Worm (Caenorhabditis elegans): ENCODE measurements around the gene tdp-1.

tdp-1 gene

DNA sequence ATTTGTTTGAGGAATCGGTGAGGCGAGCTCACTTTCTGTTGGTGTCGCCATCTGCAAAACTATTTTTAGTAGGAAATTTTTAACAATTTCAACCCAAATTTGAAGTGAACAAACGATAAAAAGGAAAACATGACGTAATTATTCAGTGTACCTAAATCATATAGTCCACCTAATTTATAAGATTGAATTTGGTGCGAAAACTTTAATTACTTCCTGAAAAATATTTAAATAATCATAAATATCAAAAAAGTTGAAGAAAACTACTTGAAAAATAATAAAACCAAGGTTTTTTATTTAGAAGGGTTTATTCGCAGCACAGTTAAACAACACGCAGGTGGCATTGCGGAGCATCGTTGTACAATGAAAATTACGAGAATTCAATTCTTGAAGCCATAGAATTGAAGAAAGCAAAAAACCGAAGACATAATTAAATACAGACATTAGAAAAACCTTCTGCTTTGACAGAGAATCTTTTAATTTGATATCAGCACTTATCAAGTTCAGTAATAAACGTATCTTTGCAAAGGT, 24.0 kb upstream of the tdp-1 start, which contains the start of gene tomm-40 (continued):
- peak; percentile 31 for TF ChIP-seq nhr-71 (tag; optimal IDR thresholded peaks at IDR 0.05)
- no peak for TF ChIP-seq nhr-237 (tag; optimal IDR thresholded peaks at IDR 0.05)
- no peak for TF ChIP-seq fkh-4 (tag; optimal IDR thresholded peaks at IDR 0.05; ENCODE audit: borderline replicate concordance)
- no peak for TF ChIP-seq sptf-1 (tag; optimal IDR thresholded peaks at IDR 0.05)
- TF ChIP-seq sup-37 (GFP tag; optimal IDR thresholded peaks at IDR 0.05), result no peak
- TF ChIP-seq nhr-28 (tag; optimal IDR thresholded peaks at IDR 0.05), result no peak
- no peak for TF ChIP-seq nhr-76 (tag; optimal IDR thresholded peaks at IDR 0.05)
- no peak for TF ChIP-seq nhr-47 (tag; optimal IDR thresholded peaks at IDR 0.05)
- TF ChIP-seq pax-3 (tag; optimal IDR thresholded peaks at IDR 0.05), result no peak
- TF ChIP-seq egl-27 (tag; optimal IDR thresholded peaks at IDR 0.05), result no peak
- no peak for TF ChIP-seq lin-14 (GFP tag; optimal IDR thresholded peaks at IDR 0.05)
- TF ChIP-seq unc-30 (tag; optimal IDR thresholded peaks at IDR 0.05), result no peak
- no peak for TF ChIP-seq dsc-1 (tag; optimal IDR thresholded peaks at IDR 0.05)

DNA sequence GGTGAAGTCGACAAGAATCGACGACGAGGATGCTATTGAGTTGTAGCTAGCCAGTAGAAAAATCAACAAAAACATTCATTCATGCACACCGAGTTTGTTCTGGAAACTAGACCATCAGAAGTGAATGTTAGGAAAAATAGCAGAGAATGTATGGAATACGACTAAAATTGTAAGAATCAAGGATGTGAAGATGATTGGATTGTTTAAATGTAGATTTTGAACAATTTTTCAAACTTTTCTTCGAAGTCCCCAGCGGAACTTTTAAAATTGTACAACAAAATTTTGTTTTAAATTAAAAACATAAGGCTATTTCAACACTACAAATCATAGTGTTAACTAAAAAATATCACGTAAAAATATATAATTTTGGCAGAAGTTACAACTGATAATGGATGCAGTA, 14.9 kb upstream of the tdp-1 start, which contains the start of gene C18E9.7:
Gene C18E9.7, minus strand, starts transcription at position 101 of the 400 bp plus-strand sequence.
- TF ChIP-seq fos-1 (tag; optimal IDR thresholded peaks at IDR 0.05) (no peak), zag-1 (tag; optimal IDR thresholded peaks at IDR 0.05) (no peak), swsn-7 (tag; optimal IDR thresholded peaks at IDR 0.05) (no peak), snu-23 (GFP tag; optimal IDR thresholded peaks at IDR 0.05) (no peak), irx-1 (tag; optimal IDR thresholded peaks at IDR 0.05) (no peak), unc-62 (GFP tag; optimal IDR thresholded peaks at IDR 0.05) (no peak), grh-1 (GFP tag; IDR thresholded peaks at IDR 0.05) (no peak), dsc-1 (tag; optimal IDR thresholded peaks at IDR 0.05) (no peak), ceh-82 (tag; optimal IDR thresholded peaks at IDR 0.05) (no peak), nhr-20 (tag; optimal IDR thresholded peaks at IDR 0.05) (no peak)

DNA sequence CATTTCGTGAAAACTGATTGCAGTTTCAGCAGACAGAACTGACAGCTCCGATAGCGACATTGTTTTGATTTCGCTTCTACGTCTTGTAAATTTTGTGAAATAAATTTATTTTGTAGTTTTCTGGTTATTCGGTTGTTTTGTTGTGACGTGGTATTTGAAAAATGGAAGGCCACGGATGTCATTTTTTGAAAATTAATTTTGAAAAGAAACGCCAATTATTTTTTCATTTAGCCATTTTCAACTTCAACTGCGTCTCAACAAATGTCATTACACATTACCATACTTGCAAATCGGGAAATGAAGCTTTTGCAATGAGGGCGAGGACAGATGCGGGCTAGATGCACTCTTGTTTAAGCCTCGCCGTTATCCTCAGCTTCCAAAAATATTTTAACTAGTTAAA, 9.7 kb upstream of the tdp-1 start, which contains the start of gene C18E9.8:
Gene C18E9.8, minus strand, starts transcription at position 101 of the 400 bp plus-strand sequence.
- no peak for TF ChIP-seq fkh-8 (tag; optimal IDR thresholded peaks at IDR 0.05)
- no peak for TF ChIP-seq nhr-237 (tag; optimal IDR thresholded peaks at IDR 0.05)
- no peak for TF ChIP-seq nhr-19 (GFP tag; conservative IDR thresholded peaks at IDR 0.05)
- no peak for TF ChIP-seq blmp-1 (tag; optimal IDR thresholded peaks at IDR 0.05)
- TF ChIP-seq C16A3.4 (tag; optimal IDR thresholded peaks at IDR 0.05), result no peak
- TF ChIP-seq ets-5 (GFP tag; IDR thresholded peaks at IDR 0.05), result no peak
- TF ChIP-seq nhr-90 (tag; optimal IDR thresholded peaks at IDR 0.05; ENCODE audit: poor library complexity), result no peak
- TF ChIP-seq fkh-10 (GFP tag; optimal IDR thresholded peaks at IDR 0.05), result no peak
- TF ChIP-seq fkh-4 (tag; optimal IDR thresholded peaks at IDR 0.05; ENCODE audit: borderline replicate concordance), result no peak
- peak in 1 of 2 experiments; percentile 9 for TF ChIP-seq lin-35 (GFP tag; optimal IDR thresholded peaks at IDR 0.05)
- TF ChIP-seq zip-4 (GFP tag; optimal IDR thresholded peaks at IDR 0.05), result no peak
- TF ChIP-seq zag-1 (tag; optimal IDR thresholded peaks at IDR 0.05), result no peak
- TF ChIP-seq dpl-1 (GFP tag; optimal IDR thresholded peaks at IDR 0.05), result no peak
- TF ChIP-seq ama-1 (optimal IDR thresholded peaks at IDR 0.05), result peak; percentile 32
- no peak for TF ChIP-seq lin-15B (tag; optimal IDR thresholded peaks at IDR 0.05)

DNA sequence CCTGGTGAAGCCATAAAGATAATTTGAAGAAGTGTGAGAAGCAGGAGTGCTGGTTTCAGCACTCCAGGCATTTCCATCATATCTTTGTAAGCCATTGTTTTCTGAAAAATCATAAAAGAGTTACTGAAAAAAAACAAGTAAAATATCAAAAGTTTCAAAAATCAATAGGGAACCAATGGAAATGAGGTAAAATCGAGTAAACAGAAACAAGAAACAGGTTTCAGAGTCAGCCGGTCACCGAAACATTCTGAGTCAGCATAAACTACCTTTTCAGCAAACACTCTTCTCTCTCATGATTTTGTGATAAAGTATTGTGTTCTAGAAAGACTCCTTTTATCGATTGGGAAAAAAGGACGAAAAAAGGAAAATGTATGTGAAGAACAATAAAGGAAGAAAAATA, 8.2 kb upstream of the tdp-1 start, which contains the start of gene C18E9.9:
Gene C18E9.9, minus strand, starts transcription at position 101 of the 400 bp plus-strand sequence.
- no peak for TF ChIP-seq lsy-2 (tag; optimal IDR thresholded peaks at IDR 0.05)
- TF ChIP-seq ces-1 (GFP tag; optimal IDR thresholded peaks at IDR 0.05), result no peak
- no peak for TF ChIP-seq vab-15 (tag; optimal IDR thresholded peaks at IDR 0.05)

Measured in whole organism, L1 larva.